Worm (Caenorhabditis elegans): ENCODE data around the gene T13C2.2.

DNA sequence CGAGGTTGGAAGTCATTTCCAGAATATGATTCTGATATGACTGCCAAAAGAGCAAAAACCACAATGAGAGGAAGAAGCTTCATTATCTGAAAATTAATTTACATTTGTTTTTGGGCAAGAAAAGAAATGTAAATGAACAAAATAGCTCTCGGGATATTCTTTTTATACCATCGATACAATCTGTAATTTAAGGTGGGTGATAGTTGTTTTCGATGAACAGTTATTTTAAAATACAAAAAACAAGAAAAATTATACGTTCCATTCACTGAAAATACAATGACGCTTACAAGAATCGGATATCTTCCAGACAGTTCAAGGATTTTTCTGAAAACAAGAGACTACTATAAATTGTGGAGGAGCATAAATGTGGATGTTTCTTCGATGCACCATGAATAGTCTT, 47.3 kb upstream of the T13C2.2 start, which contains the start of gene ins-15:
- TF ChIP-seq egrh-3 (GFP tag; IDR thresholded peaks at IDR 0.05) (no peak), F23B12.7 (tag; optimal IDR thresholded peaks at IDR 0.05; ENCODE audit: insufficient read depth) (no peak), madf-8 (GFP tag; conservative IDR thresholded peaks at IDR 0.05) (no peak), ztf-26 (tag; optimal IDR thresholded peaks at IDR 0.05) (no peak), K11D2.4 (GFP tag; IDR thresholded peaks at IDR 0.05) (no peak), nhr-80 (tag; optimal IDR thresholded peaks at IDR 0.05) (no peak), madf-10 (tag; optimal IDR thresholded peaks at IDR 0.05) (no peak), let-526 (GFP tag; IDR thresholded peaks at IDR 0.05) (no peak), ekl-4 (GFP tag; IDR thresholded peaks at IDR 0.05) (no peak), attf-5 (GFP tag; optimal IDR thresholded peaks at IDR 0.05) (no peak), lsl-1 (GFP tag; optimal IDR thresholded peaks at IDR 0.05) (no peak), ceh-27 (GFP tag; optimal IDR thresholded peaks at IDR 0.05) (no peak), him-1 (tag; optimal IDR thresholded peaks at IDR 0.05) (no peak), snpc-1.3 (tag; optimal IDR thresholded peaks at IDR 0.05; ENCODE audit: insufficient read depth) (no peak)
